Worm (Caenorhabditis elegans): ENCODE measurements around the gene srd-13.
A peak's percentile ranks its signal among the peaks of the same experiment; 100 is the strongest.

ce11 chrIV:5593804-5594214 lies 41.6 kb downstream of the srd-13 start:
- TF ChIP-seq sea-1 (GFP tag; conservative IDR thresholded peaks at IDR 0.05) (no peak), ceh-13 (GFP tag; optimal IDR thresholded peaks at IDR 0.05) (no peak), flt-1 (GFP tag; IDR thresholded peaks at IDR 0.05) (no peak), ama-1 (optimal IDR thresholded peaks at IDR 0.05) (no peak), scrt-1 (GFP tag; IDR thresholded peaks at IDR 0.05) (0 out of 2 replicates have a peak, but pooled peaks have one; percentile 11), B0310.2 (tag; optimal IDR thresholded peaks at IDR 0.05) (no peak), hmg-4 (GFP tag; optimal IDR thresholded peaks at IDR 0.05) (no peak), hmbx-1 (tag; optimal IDR thresholded peaks at IDR 0.05) (no peak), F13C5.2 (tag; optimal IDR thresholded peaks at IDR 0.05) (no peak)

Measured in whole organism, early embryonic.